Worm (Caenorhabditis elegans) whole organism, L4 larva: ENCODE results near the gene oxi-1.
A peak's percentile ranks its signal among the peaks of the same experiment; 100 is the strongest.

Experiments
- D1046.2 ChIP-seq: fragments of 200-800 bp; sonication (Bioruptor generic); IDR thresholded peaks from 2 replicates; pipeline ENCODE4 v1.3.6; 2022; ENCODE audit warnings: missing genetic modification characterization, missing compliant biosample characterization
- F10B5.3 ChIP-seq: sonication (generic microtip); optimal IDR thresholded peaks from 2 replicates; lab custom pipeline; 2016; ENCODE audit warnings: mild to moderate bottlenecking, missing genetic modification characterization, missing compliant biosample characterization
- F44E2.7 ChIP-seq: fragments of 200-800 bp; sonication (Bioruptor generic); IDR thresholded peaks from 2 replicates; pipeline ENCODE4 v2.1.2; 2022; ENCODE audit warnings: missing genetic modification characterization, missing compliant biosample characterization
- F49E8.2 ChIP-seq: sonication (generic microtip); optimal IDR thresholded peaks from 2 replicates; lab custom pipeline; 2016; ENCODE audit warnings: missing compliant biosample characterization, mild to moderate bottlenecking, missing genetic modification characterization, borderline replicate concordance
- T20F7.1 ChIP-seq: fragments of 200-800 bp; sonication (Bioruptor generic); optimal IDR thresholded peaks from 2 replicates; lab custom pipeline; 2018; ENCODE audit warnings: mild to moderate bottlenecking, missing genetic modification characterization, missing compliant biosample characterization
- Y48G9A.11 ChIP-seq: fragments of 200-800 bp; sonication (Bioruptor generic); IDR thresholded peaks from 2 replicates; pipeline ENCODE4 v1.3.6; 2022; ENCODE audit warnings: missing genetic modification reagents, missing genetic modification characterization, missing compliant biosample characterization
- Y5F2A.4 ChIP-seq: fragments of 200-800 bp; sonication (Bioruptor generic); optimal IDR thresholded peaks from 2 replicates; lab custom pipeline; 2018; ENCODE audit warnings: mild to moderate bottlenecking, missing genetic modification characterization, missing compliant biosample characterization
- Y75B8A.6 ChIP-seq: fragments of 200-800 bp; sonication (Bioruptor generic); IDR thresholded peaks from 2 replicates; pipeline ENCODE4 v1.3.6; 2022; ENCODE audit warnings: missing genetic modification reagents, missing genetic modification characterization, missing compliant biosample characterization
- ZK337.2 ChIP-seq: fragments of 200-800 bp; sonication (Bioruptor generic); IDR thresholded peaks from 2 replicates; pipeline ENCODE4 v1.3.6; 2022; ENCODE audit warnings: missing genetic modification reagents, missing genetic modification characterization, missing compliant biosample characterization
- ZK546.5 ChIP-seq, 2 experiments: sonication (generic microtip); optimal IDR thresholded peaks; 2 replicates each; lab custom pipeline; 2017; ENCODE audit warnings: missing biosample characterization in 2 of 2, missing genetic modification characterization in 2 of 2
- aha-1 ChIP-seq: fragments of 150-350 bp; peaks from one replicate; lab custom pipeline; 2014; ENCODE audit warnings: missing biosample characterization, missing genetic modification characterization
- aly-2 ChIP-seq: sonication (generic microtip); optimal IDR thresholded peaks from 2 replicates; lab custom pipeline; 2018; ENCODE audit warnings: missing biosample characterization, missing genetic modification characterization
- attf-4 ChIP-seq: sonication (generic microtip); optimal IDR thresholded peaks from 3 replicates; lab custom pipeline; 2017; ENCODE audit warnings: missing biosample characterization, missing genetic modification characterization
- ceh-44 ChIP-seq: fragments of 200-800 bp; sonication (Bioruptor generic); IDR thresholded peaks from 2 replicates; pipeline ENCODE4 v1.3.6; 2022; ENCODE audit warnings: missing genetic modification reagents, missing genetic modification characterization, missing compliant biosample characterization
- ceh-82 ChIP-seq: sonication (generic microtip); optimal IDR thresholded peaks from 2 replicates; lab custom pipeline; 2017; ENCODE audit warnings: missing biosample characterization, missing genetic modification characterization
- cey-2 ChIP-seq: sonication (generic microtip); optimal IDR thresholded peaks from 3 replicates; lab custom pipeline; 2017; ENCODE audit warnings: missing genetic modification characterization, mild to moderate bottlenecking, missing compliant biosample characterization, antibody characterized with exemption, borderline replicate concordance; ENCODE audit not compliant: insufficient read depth
- ctbp-1 ChIP-seq: fragments of 200-800 bp; sonication (Bioruptor generic); IDR thresholded peaks from 2 replicates; pipeline ENCODE4 v1.3.6; 2022; ENCODE audit warnings: missing genetic modification reagents, missing genetic modification characterization, missing compliant biosample characterization
- daf-8 ChIP-seq: fragments of 200-800 bp; sonication (Bioruptor generic); IDR thresholded peaks from 2 replicates; pipeline ENCODE4 v1.3.6; 2022; ENCODE audit warnings: missing genetic modification characterization, missing compliant biosample characterization
- dmd-6 ChIP-seq: fragments of 200-800 bp; sonication (Bioruptor generic); IDR thresholded peaks from 2 replicates; pipeline ENCODE4 v1.3.6; 2022; ENCODE audit warnings: missing genetic modification reagents, missing genetic modification characterization, missing compliant biosample characterization
- dmd-9 ChIP-seq: fragments of 200-800 bp; sonication (Bioruptor generic); IDR thresholded peaks from 2 replicates; pipeline ENCODE4 v1.3.6; 2022; ENCODE audit warnings: missing genetic modification reagents, missing genetic modification characterization, missing compliant biosample characterization
- dpl-1 ChIP-seq: fragments of 150-350 bp; optimal IDR thresholded peaks from 2 replicates; lab custom pipeline; 2014; ENCODE audit warnings: missing biosample characterization, missing genetic modification reagents, missing genetic modification characterization
- duxl-1 ChIP-seq: sonication (generic microtip); optimal IDR thresholded peaks from 2 replicates; lab custom pipeline; 2016; ENCODE audit warnings: mild to moderate bottlenecking, missing genetic modification characterization, moderate library complexity, missing compliant biosample characterization; ENCODE audit not compliant: poor library complexity
- dve-1 ChIP-seq: sonication (generic microtip); optimal IDR thresholded peaks from 2 replicates; lab custom pipeline; 2017; ENCODE audit warnings: antibody characterized with exemption, mild to moderate bottlenecking, missing genetic modification characterization, missing compliant biosample characterization; ENCODE audit not compliant: insufficient read depth
- egl-43 ChIP-seq: fragments of 200-800 bp; sonication (Bioruptor generic); IDR thresholded peaks from 2 replicates; pipeline ENCODE4 v1.3.6; 2022; ENCODE audit warnings: missing genetic modification reagents, missing genetic modification characterization, missing compliant biosample characterization
- fkh-10 ChIP-seq: fragments of 150-350 bp; optimal IDR thresholded peaks from 2 replicates; lab custom pipeline; 2014; ENCODE audit warnings: missing biosample characterization, missing genetic modification reagents, missing genetic modification characterization
- fos-1 ChIP-seq: fragments of 150-350 bp; optimal IDR thresholded peaks from 2 replicates; lab custom pipeline; 2014; ENCODE audit warnings: missing biosample characterization, missing genetic modification characterization
- hlh-11 ChIP-seq: fragments of 200-800 bp; sonication (Bioruptor generic); optimal IDR thresholded peaks from 2 replicates; lab custom pipeline; 2018; ENCODE audit warnings: mild to moderate bottlenecking, missing genetic modification characterization, missing compliant biosample characterization
- hlh-30 ChIP-seq: sonication (generic microtip); optimal IDR thresholded peaks from 2 replicates; lab custom pipeline; 2017; ENCODE audit warnings: antibody characterized with exemption, mild to moderate bottlenecking, missing genetic modification characterization, missing compliant biosample characterization; ENCODE audit not compliant: insufficient read depth
- hmg-1.1 ChIP-seq: fragments of 200-800 bp; sonication (Bioruptor generic); IDR thresholded peaks from 2 replicates; pipeline ENCODE4 v1.3.6; 2022; ENCODE audit warnings: missing genetic modification reagents, missing genetic modification characterization, missing compliant biosample characterization
- lim-7 ChIP-seq: fragments of 200-800 bp; sonication (Bioruptor generic); IDR thresholded peaks from 2 replicates; pipeline ENCODE4 v1.3.6; 2022; ENCODE audit warnings: missing genetic modification characterization, missing compliant biosample characterization
- lin-38 ChIP-seq: fragments of 200-800 bp; sonication (Bioruptor generic); IDR thresholded peaks from 2 replicates; pipeline ENCODE4 v1.3.6; 2022; ENCODE audit warnings: missing genetic modification reagents, missing genetic modification characterization, missing compliant biosample characterization
- lsy-2 ChIP-seq, 2 experiments: fragments of 150-350 bp in 1 of 2; sonication (generic microtip) in 1 of 2; optimal IDR thresholded peaks; 2 replicates each; lab custom pipeline; 2014 to 2017; ENCODE audit warnings: missing biosample characterization in 2 of 2, missing genetic modification characterization in 2 of 2
- mdl-1 ChIP-seq, 2 experiments: fragments of 150-350 bp in 1 of 2; sonication (generic microtip) in 1 of 2; optimal IDR thresholded peaks; 2 replicates each; lab custom pipeline; 2014 to 2017; ENCODE audit warnings: missing biosample characterization in 2 of 2, missing genetic modification characterization in 2 of 2
- mep-1 ChIP-seq: fragments of 150-350 bp; sonication (generic microtip); optimal IDR thresholded peaks from 3 replicates; lab custom pipeline; 2014; ENCODE audit warnings: missing biosample characterization, missing genetic modification characterization
- nhr-10 ChIP-seq: fragments of 150-350 bp; optimal IDR thresholded peaks from 2 replicates; lab custom pipeline; 2014; ENCODE audit warnings: missing biosample characterization, missing genetic modification characterization
- nhr-111 ChIP-seq: fragments of 200-800 bp; sonication (Bioruptor generic); optimal IDR thresholded peaks from 2 replicates; lab custom pipeline; 2018; ENCODE audit warnings: mild to moderate bottlenecking, missing genetic modification characterization, missing compliant biosample characterization
- nhr-25 ChIP-seq: sonication (generic microtip); optimal IDR thresholded peaks from 2 replicates; lab custom pipeline; 2017; ENCODE audit warnings: missing genetic modification characterization, mild to moderate bottlenecking, missing compliant biosample characterization, antibody characterized with exemption, moderate library complexity, borderline replicate concordance; ENCODE audit not compliant: insufficient read depth
- nhr-28 ChIP-seq: fragments of 150-350 bp; optimal IDR thresholded peaks from 2 replicates; lab custom pipeline; 2014; ENCODE audit warnings: missing biosample characterization, missing genetic modification characterization
- pqm-1 ChIP-seq: sonication (generic microtip); optimal IDR thresholded peaks from 2 replicates; lab custom pipeline; 2017; ENCODE audit warnings: missing biosample characterization, missing genetic modification characterization
- rbr-2 ChIP-seq: sonication (generic microtip); optimal IDR thresholded peaks from 2 replicates; lab custom pipeline; 2016; ENCODE audit warnings: missing genotype, missing genetic modification characterization, missing compliant biosample characterization
- sdz-12 ChIP-seq: fragments of 200-800 bp; sonication (Bioruptor generic); optimal IDR thresholded peaks from 2 replicates; lab custom pipeline; 2018; ENCODE audit warnings: mild to moderate bottlenecking, missing genetic modification characterization, missing compliant biosample characterization
- set-16 ChIP-seq: fragments of 200-800 bp; sonication (Bioruptor generic); IDR thresholded peaks from 2 replicates; pipeline ENCODE4 v1.3.6; 2022; ENCODE audit warnings: missing genetic modification reagents, missing genetic modification characterization, missing compliant biosample characterization
- unc-62 ChIP-seq, 3 experiments: fragments of 150-350 bp in 1 of 3; sonication (generic microtip); optimal IDR thresholded peaks in 2 of 3; peaks in 1 of 3; 1 replicate in 1 of 3; 2 replicates in 2 of 3; lab custom pipeline; 2014 to 2017; ENCODE audit warnings: missing biosample characterization in 3 of 3, missing genetic modification characterization in 3 of 3, missing genetic modification reagents in 3 of 3, missing genotype in 1 of 3
- zag-1 ChIP-seq: fragments of 150-350 bp; optimal IDR thresholded peaks from 2 replicates; lab custom pipeline; 2014; ENCODE audit warnings: missing biosample characterization, missing genetic modification characterization

Gene oxi-1

ce11 chrIII:10904320-10904961 lies 46.4 kb downstream of the oxi-1 start:
- TF ChIP-seq aha-1 (tag; lab: Kevin White, UChicago) = peak; percentile 68
- TF ChIP-seq mep-1 (tag; lab: Kevin White, UChicago) = peak; percentile 38
- no peak for TF ChIP-seq Y5F2A.4 (GFP tag; lab: Kevin White, UChicago)
- no peak for TF ChIP-seq ZK337.2 (GFP tag; lab: Robert Waterston, UW)
- TF ChIP-seq pqm-1 (tag; lab: Kevin White, UChicago) = no peak
- TF ChIP-seq, all 104 proteins: peak for 2

ce11 chrIII:10905112-10905511 lies 47.0 kb downstream of the oxi-1 start:
- no peak for TF ChIP-seq nhr-28
- 0 out of 2 replicates have a peak, but pooled peaks have one; percentile 43 for TF ChIP-seq egl-43 (GFP tag; lab: Robert Waterston, UW)
- TF ChIP-seq duxl-1 (tag; lab: Kevin White, UChicago) = no peak
- TF ChIP-seq fkh-10 (GFP tag; lab: Kevin White, UChicago) = no peak
- peak; percentile 33; the same call in 1 of the 2 replicates for TF ChIP-seq set-16 (GFP tag; lab: Robert Waterston, UW)
- no peak for TF ChIP-seq nhr-10 (tag; lab: Kevin White, UChicago)
- peak; percentile 18 for TF ChIP-seq dpl-1
- peak; percentile 32 for TF ChIP-seq lin-38
- no peak for TF ChIP-seq pqm-1 (tag; lab: Kevin White, UChicago)
- TF ChIP-seq unc-62 (GFP tag; optimal IDR thresholded peaks at IDR 0.05 in 1 of 2; lab: Kevin White, UChicago) = peak in 1 of 2 experiments; percentile 30
- TF ChIP-seq unc-62 (tag; optimal IDR thresholded peaks at IDR 0.05; lab: Kevin White, UChicago) = no peak
- no peak for TF ChIP-seq lim-7 (GFP tag; lab: Robert Waterston, UW)
- peak; percentile 40 for TF ChIP-seq hlh-30 (tag; lab: Kevin White, UChicago)
- no peak for TF ChIP-seq D1046.2 (GFP tag; lab: Robert Waterston, UW)
- no peak for TF ChIP-seq nhr-25 (tag; lab: Kevin White, UChicago)
- peak; percentile 42 for TF ChIP-seq hmg-1.1
- TF ChIP-seq hlh-11 (tag; lab: Kevin White, UChicago) = peak; percentile 18
- TF ChIP-seq ceh-82 (tag; lab: Kevin White, UChicago) = no peak
- peak; percentile 50 for TF ChIP-seq mep-1 (tag; lab: Kevin White, UChicago)
- TF ChIP-seq aha-1 (tag; lab: Kevin White, UChicago) = peak; percentile 100
- no peak for TF ChIP-seq sdz-12 (GFP tag; lab: Kevin White, UChicago)
- TF ChIP-seq lsy-2 (tag; optimal IDR thresholded peaks at IDR 0.05; lab: Kevin White, UChicago) = peak in 1 of 2 experiments; percentile 48
- TF ChIP-seq dve-1 (tag; lab: Kevin White, UChicago) = no peak
- no peak for TF ChIP-seq F44E2.7 (GFP tag; lab: Robert Waterston, UW)
- 0 out of 2 replicates have a peak, but pooled peaks have one; percentile 30 for TF ChIP-seq ctbp-1 (GFP tag; lab: Robert Waterston, UW)
- peak; percentile 13 for TF ChIP-seq rbr-2 (tag; lab: Kevin White, UChicago)
- TF ChIP-seq F10B5.3 (tag; lab: Kevin White, UChicago) = no peak
- peak in 1 of 2 experiments; percentile 1 for TF ChIP-seq mdl-1 (tag; optimal IDR thresholded peaks at IDR 0.05; lab: Kevin White, UChicago)

ce11 chrIII:10906325-10906724 lies 48.2 kb downstream of the oxi-1 start:
- TF ChIP-seq F49E8.2 (no peak), rbr-2 (tag; lab: Kevin White, UChicago) (peak; percentile 5), aha-1 (tag; lab: Kevin White, UChicago) (peak; percentile 92), T20F7.1 (GFP tag; lab: Kevin White, UChicago) (no peak), dmd-6 (GFP tag; lab: Robert Waterston, UW) (0 out of 2 replicates have a peak, but pooled peaks have one; percentile 8)

ce11 chrIII:10907678-10908217 lies 49.7 kb downstream of the oxi-1 start:
- TF ChIP-seq nhr-111 (GFP tag; lab: Kevin White, UChicago) (no peak), zag-1 (no peak), fos-1 (no peak), Y75B8A.6 (GFP tag; lab: Robert Waterston, UW) (no peak), attf-4 (tag; lab: Kevin White, UChicago) (no peak), aly-2 (tag; lab: Kevin White, UChicago) (no peak), Y48G9A.11 (no peak), ceh-44 (GFP tag; lab: Robert Waterston, UW) (no peak), cey-2 (no peak), ZK546.5 (tag; optimal IDR thresholded peaks at IDR 0.05; lab: Kevin White, UChicago) (no peak), dmd-9 (GFP tag; lab: Robert Waterston, UW) (no peak), daf-8 (no peak), aha-1 (tag; lab: Kevin White, UChicago) (peak; percentile 98)
